Fruit fly (Drosophila melanogaster) whole organism, embryonic: ENCODE results near the gene kis.
A peak's percentile ranks its signal among the peaks of the same experiment; 100 is the strongest.

Source experiments
- Aef1 ChIP-seq: fragments of 200-800 bp; sonication (Bioruptor generic); IDR thresholded peaks from 3 replicates; pipeline ENCODE4 v1.3.6; 2022; ENCODE audit warnings: missing biosample characterization, missing genetic modification characterization
- CG10959 ChIP-seq: fragments of 200-800 bp; sonication (Bioruptor generic); IDR thresholded peaks from 2 replicates; pipeline ENCODE4 v1.3.6; 2022; ENCODE audit warnings: missing biosample characterization, missing genetic modification characterization
- CG11093 ChIP-seq: fragments of 200-800 bp; sonication (Bioruptor generic); IDR thresholded peaks from 3 replicates; pipeline ENCODE4 v1.3.6; 2022; ENCODE audit warnings: missing biosample characterization, missing genetic modification characterization
- CG11247 ChIP-seq: fragments of 200-800 bp; sonication (Bioruptor generic); IDR thresholded peaks from 2 replicates; pipeline ENCODE4 v1.3.6; 2022; ENCODE audit warnings: missing biosample characterization, missing genetic modification characterization
- CG1233 ChIP-seq: fragments of 200-800 bp; sonication (Bioruptor generic); optimal IDR thresholded peaks from 4 replicates; lab custom pipeline; 2018; ENCODE audit warnings: missing biosample characterization, mild to moderate bottlenecking, missing genetic modification characterization
- CG12659 ChIP-seq: fragments of 200-800 bp; sonication (Bioruptor generic); optimal IDR thresholded peaks from 3 replicates; lab custom pipeline; 2017; ENCODE audit warnings: mild to moderate bottlenecking, missing biosample characterization, missing genetic modification reagents, missing genetic modification characterization
- CG15073 ChIP-seq: fragments of 200-800 bp; sonication (Bioruptor generic); optimal IDR thresholded peaks from 2 replicates; lab custom pipeline; 2016; ENCODE audit warnings: missing biosample characterization, missing genetic modification characterization
- CG15269 ChIP-seq: fragments of 200-800 bp; sonication (Bioruptor generic); optimal IDR thresholded peaks from 2 replicates; lab custom pipeline; 2018; ENCODE audit warnings: missing biosample characterization, mild to moderate bottlenecking, missing genetic modification characterization, moderate library complexity
- CG15601 ChIP-seq: fragments of 200-800 bp; sonication (Bioruptor generic); optimal IDR thresholded peaks from 3 replicates; lab custom pipeline; 2019; ENCODE audit warnings: missing biosample characterization, mild to moderate bottlenecking, missing genetic modification characterization, moderate library complexity
- CG15696 ChIP-seq: fragments of 200-800 bp; sonication (Bioruptor generic); optimal IDR thresholded peaks from 2 replicates; lab custom pipeline; 2019; ENCODE audit warnings: missing biosample characterization, mild to moderate bottlenecking, missing genetic modification characterization, moderate library complexity
- CG16813 ChIP-seq: fragments of 200-800 bp; sonication (Bioruptor generic); IDR thresholded peaks from 3 replicates; pipeline ENCODE4 v1.3.6; 2022; ENCODE audit warnings: missing biosample characterization, missing genetic modification characterization; ENCODE audit not compliant: partially characterized antibody
- CG4328 ChIP-seq: fragments of 200-800 bp; sonication (Bioruptor generic); optimal IDR thresholded peaks from 3 replicates; lab custom pipeline; 2017; ENCODE audit warnings: missing biosample characterization, missing genetic modification reagents, missing genetic modification characterization
- CG4854 ChIP-seq: fragments of 200-800 bp; sonication (Bioruptor generic); optimal IDR thresholded peaks from 2 replicates; lab custom pipeline; 2016; ENCODE audit warnings: missing biosample characterization, missing genetic modification characterization, inconsistent platforms
- CG7556 ChIP-seq: fragments of 200-800 bp; sonication (Bioruptor generic); optimal IDR thresholded peaks from 2 replicates; lab custom pipeline; 2017; ENCODE audit warnings: missing biosample characterization, mild to moderate bottlenecking, missing genetic modification characterization
- CG8388 ChIP-seq: fragments of 200-800 bp; sonication (Bioruptor generic); optimal IDR thresholded peaks from 2 replicates; lab custom pipeline; 2019; ENCODE audit warnings: missing biosample characterization, mild to moderate bottlenecking, missing genetic modification characterization, moderate library complexity
- CG9215 ChIP-seq: fragments of 200-800 bp; sonication (Bioruptor generic); IDR thresholded peaks from 2 replicates; pipeline ENCODE4 v1.3.6; 2022; ENCODE audit warnings: missing biosample characterization, missing genetic modification characterization
- CG9727 ChIP-seq: fragments of 200-800 bp; sonication (Bioruptor generic); optimal IDR thresholded peaks from 3 replicates; lab custom pipeline; 2017; ENCODE audit warnings: missing biosample characterization, mild to moderate bottlenecking, missing genetic modification characterization
- CkIIα-i1 ChIP-seq: fragments of 200-800 bp; sonication (Bioruptor generic); IDR thresholded peaks from 2 replicates; pipeline ENCODE4 v1.3.6; 2022; ENCODE audit warnings: missing biosample characterization, missing genetic modification characterization
- Dip3 ChIP-seq: fragments of 200-800 bp; sonication (Bioruptor generic); optimal IDR thresholded peaks from 3 replicates; lab custom pipeline; 2016; ENCODE audit warnings: missing biosample characterization, missing genetic modification characterization
- Fer2 ChIP-seq: fragments of 200-800 bp; sonication (Bioruptor generic); optimal IDR thresholded peaks from 2 replicates; lab custom pipeline; 2018; ENCODE audit warnings: missing biosample characterization, mild to moderate bottlenecking, missing genetic modification characterization, moderate library complexity
- GATAe ChIP-seq: fragments of 200-800 bp; sonication (Bioruptor generic); conservative IDR thresholded peaks from 2 replicates; pipeline ENCODE4 v1.3.6; 2022; ENCODE audit warnings: missing biosample characterization, missing genetic modification characterization
- HLH54F ChIP-seq: fragments of 200-800 bp; sonication (Bioruptor generic); optimal IDR thresholded peaks from 3 replicates; lab custom pipeline; 2016; ENCODE audit warnings: missing biosample characterization, missing genetic modification characterization
- Hsf ChIP-seq: fragments of 200-800 bp; sonication (Bioruptor generic); optimal IDR thresholded peaks from 3 replicates; lab custom pipeline; 2016; ENCODE audit warnings: missing biosample characterization, missing genetic modification characterization
- Kr ChIP-seq: fragments of 200-800 bp; sonication (Bioruptor generic); optimal IDR thresholded peaks from 2 replicates; lab custom pipeline; 2017; ENCODE audit warnings: missing biosample characterization, mild to moderate bottlenecking, missing genetic modification characterization
- MESR4 ChIP-seq: fragments of 200-800 bp; sonication (Bioruptor generic); optimal IDR thresholded peaks from 2 replicates; lab custom pipeline; 2018; ENCODE audit warnings: missing biosample characterization, mild to moderate bottlenecking, missing genetic modification characterization, moderate library complexity
- Ptx1 ChIP-seq: fragments of 200-800 bp; sonication (Bioruptor generic); IDR thresholded peaks from 2 replicates; pipeline ENCODE4 v1.3.6; 2022; ENCODE audit warnings: missing biosample characterization, missing genetic modification characterization
- Spps ChIP-seq: fragments of 200-800 bp; sonication (Bioruptor generic); optimal IDR thresholded peaks from 2 replicates; lab custom pipeline; 2018; ENCODE audit warnings: missing biosample characterization, mild to moderate bottlenecking, missing genetic modification characterization
- Ssrp ChIP-seq: fragments of 200-800 bp; sonication (Bioruptor generic); optimal IDR thresholded peaks from 2 replicates; lab custom pipeline; 2018; ENCODE audit warnings: missing biosample characterization, mild to moderate bottlenecking, missing genetic modification characterization, moderate library complexity
- Usf ChIP-seq: fragments of 200-800 bp; sonication (Bioruptor generic); optimal IDR thresholded peaks from 2 replicates; lab custom pipeline; 2017; ENCODE audit warnings: missing genotype, missing biosample characterization, missing genetic modification characterization
- Xbp1 ChIP-seq: fragments of 200-800 bp; sonication (Bioruptor generic); optimal IDR thresholded peaks from 3 replicates; lab custom pipeline; 2016; ENCODE audit warnings: missing biosample characterization, mild to moderate bottlenecking, missing genetic modification characterization
- ara ChIP-seq: fragments of 200-800 bp; sonication (Bioruptor generic); IDR thresholded peaks from 2 replicates; pipeline ENCODE4 v1.3.6; 2022; ENCODE audit warnings: missing biosample characterization, missing genetic modification characterization
- bsh ChIP-seq, 2 experiments: fragments of 200-800 bp; sonication (Bioruptor generic); optimal IDR thresholded peaks; 2 replicates each; lab custom pipeline; 2017 to 2018; ENCODE audit warnings: mild to moderate bottlenecking in 2 of 2, missing biosample characterization in 2 of 2, missing genetic modification characterization in 2 of 2, moderate library complexity in 1 of 2
- caup ChIP-seq: fragments of 200-800 bp; sonication (Bioruptor generic); optimal IDR thresholded peaks from 3 replicates; lab custom pipeline; 2017; ENCODE audit warnings: missing biosample characterization, mild to moderate bottlenecking, missing genetic modification characterization, moderate library complexity; ENCODE audit not compliant: severe bottlenecking
- disco-r ChIP-seq: fragments of 200-800 bp; sonication (Bioruptor generic); optimal IDR thresholded peaks from 2 replicates; lab custom pipeline; 2016; ENCODE audit warnings: missing biosample characterization, missing genetic modification characterization
- hth ChIP-seq: fragments of >200 bp; optimal IDR thresholded peaks from 2 replicates; lab custom pipeline; 2017; ENCODE audit warnings: inconsistent platforms
- jigr1 ChIP-seq: fragments of 200-800 bp; sonication (Bioruptor generic); IDR thresholded peaks from 3 replicates; pipeline ENCODE4 v1.3.6; 2022; ENCODE audit warnings: missing biosample characterization, missing genetic modification characterization
- jumu ChIP-seq: fragments of 200-800 bp; sonication (Bioruptor generic); optimal IDR thresholded peaks from 3 replicates; lab custom pipeline; 2016; ENCODE audit warnings: missing biosample characterization, missing genetic modification characterization
- nau ChIP-seq: fragments of 200-800 bp; sonication (Bioruptor generic); optimal IDR thresholded peaks from 3 replicates; lab custom pipeline; 2017; ENCODE audit warnings: missing biosample characterization, mild to moderate bottlenecking, missing genetic modification characterization, missing genetic modification reagents
- nerfin-2 ChIP-seq: fragments of 200-800 bp; sonication (Bioruptor generic); IDR thresholded peaks from 2 replicates; pipeline ENCODE4 v1.3.6; 2022; ENCODE audit warnings: missing biosample characterization, missing genetic modification characterization; ENCODE audit not compliant: partially characterized antibody
- pb ChIP-seq: fragments of 200-800 bp; sonication (Bioruptor generic); optimal IDR thresholded peaks from 3 replicates; lab custom pipeline; 2016; ENCODE audit warnings: missing biosample characterization, missing genetic modification characterization
- phol ChIP-seq: fragments of 200-800 bp; sonication (Bioruptor generic); optimal IDR thresholded peaks from 3 replicates; lab custom pipeline; 2018; ENCODE audit warnings: missing biosample characterization, mild to moderate bottlenecking, missing genetic modification characterization, moderate library complexity
- pita ChIP-seq: fragments of 200-800 bp; sonication (Bioruptor generic); optimal IDR thresholded peaks from 2 replicates; lab custom pipeline; 2017; ENCODE audit warnings: missing biosample characterization, mild to moderate bottlenecking, missing genetic modification characterization
- rib ChIP-seq: fragments of 200-800 bp; sonication (Bioruptor generic); IDR thresholded peaks from 2 replicates; pipeline ENCODE4 v1.3.6; 2022; ENCODE audit warnings: missing biosample characterization, missing genetic modification characterization
- row ChIP-seq: fragments of 200-800 bp; sonication (Bioruptor generic); IDR thresholded peaks from 3 replicates; pipeline ENCODE4 v1.3.6; 2022; ENCODE audit warnings: missing biosample characterization, missing genetic modification characterization
- so ChIP-seq: fragments of 200-800 bp; sonication (Bioruptor generic); IDR thresholded peaks from 3 replicates; pipeline ENCODE4 v1.3.6; 2022; ENCODE audit warnings: missing biosample characterization, missing genetic modification characterization
- sug ChIP-seq: fragments of 200-800 bp; optimal IDR thresholded peaks from 2 replicates; lab custom pipeline; 2019; ENCODE audit warnings: missing biosample characterization, mild to moderate bottlenecking, missing genetic modification characterization, moderate library complexity
- tna ChIP-seq: fragments of 200-800 bp; sonication (Bioruptor generic); IDR thresholded peaks from 2 replicates; pipeline ENCODE4 v1.3.6; 2022; ENCODE audit warnings: missing biosample characterization, missing genetic modification characterization; ENCODE audit not compliant: partially characterized antibody
- trem ChIP-seq: fragments of 200-800 bp; optimal IDR thresholded peaks from 3 replicates; lab custom pipeline; 2019; ENCODE audit warnings: missing biosample characterization, mild to moderate bottlenecking, missing genetic modification characterization, moderate library complexity
- zf30C ChIP-seq: fragments of 200-800 bp; sonication (Bioruptor generic); optimal IDR thresholded peaks from 3 replicates; lab custom pipeline; 2018; ENCODE audit warnings: missing biosample characterization, mild to moderate bottlenecking, missing genetic modification characterization

kis gene

DNA sequence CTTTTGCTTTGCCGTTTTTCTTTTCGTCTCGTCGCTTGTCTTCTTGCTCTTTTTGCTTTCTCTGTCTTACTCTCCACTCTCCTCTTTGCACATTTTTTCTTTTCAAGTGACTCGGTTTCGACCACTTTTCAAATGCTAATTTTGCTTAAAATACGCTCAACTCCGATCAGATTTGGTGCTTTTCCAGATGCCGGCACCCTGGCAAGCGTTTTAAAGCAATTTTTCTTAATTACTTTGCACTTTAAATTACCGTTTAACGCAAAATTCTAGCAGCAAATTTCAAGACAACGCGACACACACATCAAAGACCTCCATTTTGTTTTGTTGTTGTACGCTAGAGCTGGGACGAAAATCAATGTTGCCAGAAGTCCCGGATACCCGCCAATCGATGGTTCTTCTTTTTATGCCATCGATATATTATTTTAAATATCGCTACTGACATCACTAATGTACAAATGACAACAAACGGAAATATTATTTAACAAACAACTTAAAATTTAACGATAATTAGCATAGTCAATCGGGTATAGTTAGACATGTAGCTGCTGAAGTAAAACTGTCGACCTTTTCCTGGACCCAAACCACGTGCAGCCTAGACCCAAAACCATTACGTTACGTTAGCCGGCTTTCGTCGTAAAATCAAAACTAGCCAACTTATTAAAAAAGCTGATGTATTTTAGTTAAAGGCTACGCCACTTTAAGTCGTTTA is at the start of gene kis (continued):
- TF ChIP-seq Dip3 (GFP tag; lab: Kevin White, UChicago) (peak; percentile 31), CG4328 (peak; percentile 21), CG7556 (no peak), CG9727 (GFP tag; lab: Kevin White, UChicago) (peak; percentile 41), trem (tag; lab: Kevin White, UChicago) (peak; percentile 76), caup (peak; percentile 49), CG15696 (tag; lab: Kevin White, UChicago) (peak; percentile 12), CG16813 (GFP tag; lab: Robert Waterston, UW) (peak; percentile 95), CG15601 (tag; lab: Kevin White, UChicago) (peak; percentile 54), phol (tag; lab: Kevin White, UChicago) (peak; percentile 99), Kr (GFP tag; lab: Kevin White, UChicago) (no peak), Ptx1 (GFP tag; lab: Robert Waterston, UW) (0 out of 2 replicates have a peak, but pooled peaks have one; percentile 34), CG4854 (GFP tag; lab: Kevin White, UChicago) (peak; percentile 30), nerfin-2 (GFP tag; lab: Robert Waterston, UW) (peak; percentile 80), HLH54F (GFP tag; lab: Kevin White, UChicago) (peak; percentile 60), CG8388 (GFP tag; lab: Kevin White, UChicago) (peak; percentile 8), CG15073 (GFP tag; lab: Kevin White, UChicago) (no peak), Fer2 (tag; lab: Kevin White, UChicago) (no peak), sug (tag; lab: Kevin White, UChicago) (peak; percentile 64), jumu (GFP tag; lab: Kevin White, UChicago) (peak; percentile 59), rib (GFP tag; lab: Robert Waterston, UW) (no peak), zf30C (no peak), CG15269 (tag; lab: Kevin White, UChicago) (peak; percentile 25), tna (GFP tag; lab: Robert Waterston, UW) (peak; percentile 91), CG11093 (GFP tag; lab: Robert Waterston, UW) (no peak), pb (GFP tag; lab: Kevin White, UChicago) (no peak), Ssrp (tag; lab: Kevin White, UChicago) (no peak), nau (GFP tag; lab: Kevin White, UChicago) (no peak), jigr1 (GFP tag; lab: Robert Waterston, UW) (no peak), CG12659 (peak; percentile 93), pita (GFP tag; lab: Kevin White, UChicago) (peak; percentile 67), Usf (GFP tag; lab: Kevin White, UChicago) (no peak), CG9215 (GFP tag; lab: Robert Waterston, UW) (peak; percentile 34; the same call in 1 of the 2 replicates), MESR4 (peak; percentile 96), CkIIα-i1 (GFP tag; lab: Robert Waterston, UW) (no peak), CG10959 (GFP tag; lab: Robert Waterston, UW) (no peak), CG11247 (GFP tag; lab: Robert Waterston, UW) (peak; percentile 19; the same call in 1 of the 2 replicates), so (GFP tag; lab: Robert Waterston, UW) (peak; percentile 41; the same call in 1 of the 3 replicates), Spps (tag; lab: Kevin White, UChicago) (no peak), Xbp1 (GFP tag; lab: Kevin White, UChicago) (peak; percentile 45), hth (lab: Kevin White, UChicago) (no peak), ara (no peak), disco-r (peak; percentile 22), GATAe (no peak), row (GFP tag; lab: Robert Waterston, UW) (peak; percentile 61), Aef1 (peak; percentile 87), Hsf (GFP tag; lab: Kevin White, UChicago) (peak; percentile 59), CG1233 (GFP tag; lab: Kevin White, UChicago) (no peak), bsh (GFP tag; optimal IDR thresholded peaks at IDR 0.05; lab: Kevin White, UChicago) (peak; percentile 5 to 21)
